Worm (Caenorhabditis elegans): ENCODE measurements around the gene mig-2.

DNA sequence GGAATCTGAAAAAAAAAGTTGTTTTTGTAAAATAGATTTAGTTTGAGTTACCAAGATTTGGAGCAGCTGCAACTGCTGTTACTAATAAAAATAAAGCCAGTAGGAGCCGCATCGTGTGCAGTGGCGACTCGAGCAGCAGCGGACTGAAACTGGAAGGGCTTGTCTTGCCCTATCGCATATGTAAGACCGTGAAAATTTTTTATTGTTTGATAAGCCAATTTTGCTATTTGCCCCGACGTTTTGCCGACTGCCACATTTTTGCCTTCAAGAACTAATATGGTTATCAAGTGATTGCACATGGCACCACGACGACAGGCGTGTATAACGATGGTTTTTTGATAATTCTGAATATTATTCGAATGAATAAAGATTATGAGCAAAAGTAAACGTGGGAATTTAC is 48.7 kb upstream of the mig-2 start, which contains the start of gene T25C12.3:
- TF ChIP-seq mep-1 (tag; optimal IDR thresholded peaks at IDR 0.05) (no peak), lsy-2 (tag; optimal IDR thresholded peaks at IDR 0.05) (no peak), unc-62 (GFP tag; optimal IDR thresholded peaks at IDR 0.05) (no peak), unc-39 (tag; optimal IDR thresholded peaks at IDR 0.05) (no peak), nhr-28 (tag; optimal IDR thresholded peaks at IDR 0.05) (no peak), pha-4 (tag; optimal IDR thresholded peaks at IDR 0.05) (no peak), drap-1 (GFP tag; optimal IDR thresholded peaks at IDR 0.05) (no peak), lin-13 (tag; optimal IDR thresholded peaks at IDR 0.05) (no peak), blmp-1 (tag; optimal IDR thresholded peaks at IDR 0.05) (no peak), nhr-237 (tag; optimal IDR thresholded peaks at IDR 0.05) (no peak), elt-3 (tag; optimal IDR thresholded peaks at IDR 0.05) (no peak), ztf-11 (tag; optimal IDR thresholded peaks at IDR 0.05) (no peak), sptf-1 (tag; optimal IDR thresholded peaks at IDR 0.05) (no peak)
